Worm (Caenorhabditis elegans) whole organism, L1 larva: ENCODE data around the gene his-4.
"Not testable (repeated sequence)": the region's sequence is repeated elsewhere in the genome, so short reads cannot be mapped to it uniquely, and the experiment has no call there.

Experiments used
- C16A3.4 ChIP-seq: fragments of 150-350 bp; optimal IDR thresholded peaks from 2 replicates; lab custom pipeline; 2014; ENCODE audit warnings: missing biosample characterization, missing genetic modification characterization
- Y116A8C.19 ChIP-seq: sonication (generic microtip); optimal IDR thresholded peaks from 2 replicates; lab custom pipeline; 2016; ENCODE audit warnings: missing compliant biosample characterization, missing genetic modification characterization, borderline replicate concordance
- aly-2 ChIP-seq: fragments of 150-350 bp; optimal IDR thresholded peaks from 2 replicates; lab custom pipeline; 2014; ENCODE audit warnings: missing biosample characterization, missing genetic modification characterization
- blmp-1 ChIP-seq: fragments of 150-350 bp; optimal IDR thresholded peaks from 2 replicates; lab custom pipeline; 2014; ENCODE audit warnings: missing biosample characterization, missing genetic modification characterization
- ceh-82 ChIP-seq, 3 experiments: fragments of 150-350 bp in 1 of 3; sonication (generic microtip) in 2 of 3; optimal IDR thresholded peaks; 2 replicates each; lab custom pipeline; 2014 to 2017; ENCODE audit warnings: missing biosample characterization in 3 of 3, missing genetic modification characterization in 3 of 3
- ceh-90 ChIP-seq: sonication (generic microtip); optimal IDR thresholded peaks from 2 replicates; lab custom pipeline; 2016; ENCODE audit warnings: missing genetic modification characterization, missing compliant biosample characterization
- efl-1 ChIP-seq, 4 experiments: fragments of 150-350 bp; optimal IDR thresholded peaks in 3 of 4; peaks in 1 of 4; 1 replicate in 1 of 4; 2 replicates in 3 of 4; lab custom pipeline; 2014; ENCODE audit warnings: missing biosample characterization in 2 of 4, missing genetic modification characterization in 2 of 4, missing genetic modification reagents in 2 of 4
- hpl-2 ChIP-seq: fragments of 150-350 bp; optimal IDR thresholded peaks from 2 replicates; lab custom pipeline; 2014; ENCODE audit warnings: missing biosample characterization, missing genetic modification reagents, missing genetic modification characterization
- lin-14 ChIP-seq: fragments of 200-800 bp; sonication (Bioruptor generic); optimal IDR thresholded peaks from 2 replicates; lab custom pipeline; 2018; ENCODE audit warnings: mild to moderate bottlenecking, missing genetic modification characterization, moderate library complexity, missing compliant biosample characterization
- lsy-2 ChIP-seq, 2 experiments: fragments of 150-350 bp; optimal IDR thresholded peaks; 2 replicates each; lab custom pipeline; 2014; ENCODE audit warnings: missing biosample characterization in 2 of 2, missing genetic modification characterization in 2 of 2
- mep-1 ChIP-seq: fragments of 150-350 bp; optimal IDR thresholded peaks from 2 replicates; lab custom pipeline; 2014; ENCODE audit warnings: missing biosample characterization, missing genetic modification characterization
- nhr-12 ChIP-seq: sonication (generic microtip); optimal IDR thresholded peaks from 2 replicates; lab custom pipeline; 2017; ENCODE audit warnings: missing biosample characterization, missing genetic modification characterization
- nhr-19 ChIP-seq: fragments of 200-800 bp; sonication (Bioruptor generic); conservative IDR thresholded peaks from 2 replicates; pipeline ENCODE4 v1.3.6; 2022; ENCODE audit warnings: missing genetic modification characterization, missing compliant biosample characterization
- snpc-4 ChIP-seq: fragments of 150-350 bp; optimal IDR thresholded peaks from 2 replicates; lab custom pipeline; 2014; ENCODE audit warnings: missing biosample characterization, missing genetic modification characterization
- zag-1 ChIP-seq: fragments of 150-350 bp; optimal IDR thresholded peaks from 2 replicates; lab custom pipeline; 2014; ENCODE audit warnings: missing biosample characterization, missing genetic modification characterization

Gene his-4

ce11 chrV:16000433-16000832 is 39.9 kb downstream of the his-4 start, which contains the start of gene nhr-50 (continued):
- TF ChIP-seq lin-14 (GFP tag; lab: Kevin White, UChicago) (peak; percentile 84), blmp-1 (tag; lab: Kevin White, UChicago) (peak; percentile 88), lsy-2 (tag; optimal IDR thresholded peaks at IDR 0.05; lab: Kevin White, UChicago) (peak; percentile 2 to 43), C16A3.4 (tag; lab: Kevin White, UChicago) (no peak), hpl-2 (no peak), zag-1 (no peak), Y116A8C.19 (tag; lab: Kevin White, UChicago) (no peak), snpc-4 (tag; lab: Kevin White, UChicago) (peak; percentile 5), nhr-12 (tag; lab: Kevin White, UChicago) (no peak), nhr-19 (GFP tag; lab: Robert Waterston, UW) (no peak; the same call in 1 of the 2 replicates)

ce11 chrV:15996655-15997186 is 43.6 kb downstream of the his-4 start, which contains the start of the genes C06C6.9 and C06C6.8:
TSS of gene C06C6.9 (minus strand) at chrV:15996755.
TSS of gene C06C6.8 (plus strand) at chrV:15997136.
- TF ChIP-seq ceh-90 (tag; lab: Kevin White, UChicago) (no peak), efl-1 (optimal IDR thresholded peaks at IDR 0.05; lab: Kevin White, UChicago) (no peak), efl-1 (GFP tag; optimal IDR thresholded peaks at IDR 0.05 in 1 of 2; lab: Kevin White, UChicago) (peak in 1 of 2 experiments; percentile 70)

ce11 chrV:15991850-15992249 is 48.5 kb downstream of the his-4 start, which contains the start of gene C06C6.7:
TSS of gene C06C6.7 (plus strand) at chrV:15992150.
- not testable (repeated sequence) for TF ChIP-seq mep-1; aly-2; ceh-82 (tag; optimal IDR thresholded peaks at IDR 0.05; lab: Kevin White, UChicago)
